Fruit fly (Drosophila melanogaster) whole organism, embryonic: ENCODE data around the gene CG46314.

Source experiments
- Atf-2 ChIP-seq: fragments of 200-800 bp; sonication (Bioruptor generic); optimal IDR thresholded peaks from 2 replicates; lab custom pipeline; 2016; ENCODE audit warnings: missing biosample characterization, missing genetic modification characterization
- BtbVII ChIP-seq: fragments of 200-800 bp; sonication (Bioruptor generic); optimal IDR thresholded peaks from 3 replicates; lab custom pipeline; 2017; ENCODE audit warnings: missing biosample characterization, mild to moderate bottlenecking, missing genetic modification characterization
- CG11504 ChIP-seq: fragments of 200-800 bp; sonication (Bioruptor generic); optimal IDR thresholded peaks from 3 replicates; lab custom pipeline; 2019; ENCODE audit warnings: missing biosample characterization, mild to moderate bottlenecking, missing genetic modification characterization, moderate library complexity
- CG13123 ChIP-seq: fragments of 200-800 bp; sonication (Bioruptor generic); optimal IDR thresholded peaks from 2 replicates; lab custom pipeline; 2016; ENCODE audit warnings: missing biosample characterization, missing genetic modification characterization
- CG14441 ChIP-seq: fragments of 200-800 bp; sonication (Bioruptor generic); IDR thresholded peaks from 2 replicates; pipeline ENCODE4 v1.3.6; 2022; ENCODE audit warnings: missing biosample characterization, missing genetic modification characterization
- CG14965 ChIP-seq: fragments of 200-800 bp; sonication (Bioruptor generic); optimal IDR thresholded peaks from 2 replicates; lab custom pipeline; 2016; ENCODE audit warnings: missing biosample characterization, missing genetic modification characterization, borderline replicate concordance
- CG15073 ChIP-seq: fragments of 200-800 bp; sonication (Bioruptor generic); optimal IDR thresholded peaks from 2 replicates; lab custom pipeline; 2016; ENCODE audit warnings: missing biosample characterization, missing genetic modification characterization
- CG17829 ChIP-seq: fragments of 200-800 bp; optimal IDR thresholded peaks from 2 replicates; lab custom pipeline; 2019; ENCODE audit warnings: missing biosample characterization, mild to moderate bottlenecking, missing genetic modification characterization, moderate library complexity
- CG18476 ChIP-seq: fragments of 200-800 bp; sonication (Bioruptor generic); optimal IDR thresholded peaks from 2 replicates; lab custom pipeline; 2016; ENCODE audit warnings: missing biosample characterization, mild to moderate bottlenecking, missing genetic modification characterization
- CG2120 ChIP-seq: fragments of 200-800 bp; sonication (Bioruptor generic); optimal IDR thresholded peaks from 3 replicates; lab custom pipeline; 2016; ENCODE audit warnings: missing biosample characterization, missing genetic modification characterization
- CG2129 ChIP-seq: fragments of 200-800 bp; sonication (Bioruptor generic); IDR thresholded peaks from 2 replicates; pipeline ENCODE4 v1.3.6; 2022; ENCODE audit warnings: missing biosample characterization, missing genetic modification characterization; ENCODE audit not compliant: partially characterized antibody
- CG3065 ChIP-seq: fragments of 200-800 bp; sonication (Bioruptor generic); optimal IDR thresholded peaks from 2 replicates; lab custom pipeline; 2016; ENCODE audit warnings: missing biosample characterization, missing genetic modification characterization
- CG31224 ChIP-seq: fragments of 200-800 bp; sonication (Bioruptor generic); IDR thresholded peaks from 2 replicates; pipeline ENCODE4 v1.3.6; 2022; ENCODE audit warnings: missing biosample characterization, missing genetic modification characterization
- CG32532 ChIP-seq: fragments of 200-800 bp; sonication (Bioruptor generic); IDR thresholded peaks from 2 replicates; pipeline ENCODE4 v1.3.6; 2022; ENCODE audit warnings: missing biosample characterization, missing genetic modification characterization
- CG34376 ChIP-seq: fragments of 200-800 bp; sonication (Bioruptor generic); optimal IDR thresholded peaks from 2 replicates; lab custom pipeline; 2018; ENCODE audit warnings: missing biosample characterization, mild to moderate bottlenecking, missing genetic modification characterization
- CG42726 ChIP-seq: fragments of 200-800 bp; sonication (Bioruptor generic); IDR thresholded peaks from 2 replicates; pipeline ENCODE4 v1.3.6; 2022; ENCODE audit warnings: missing biosample characterization, missing genetic modification characterization; ENCODE audit not compliant: partially characterized antibody
- CG6175 ChIP-seq: fragments of 200-800 bp; sonication (Bioruptor generic); IDR thresholded peaks from 3 replicates; pipeline ENCODE4 v1.3.6; 2022; ENCODE audit warnings: missing biosample characterization, missing genetic modification characterization
- CG7928 ChIP-seq: fragments of 200-800 bp; sonication (Bioruptor generic); optimal IDR thresholded peaks from 2 replicates; lab custom pipeline; 2017; ENCODE audit warnings: missing biosample characterization, mild to moderate bottlenecking, missing genetic modification characterization
- CG7963 ChIP-seq: fragments of 200-800 bp; sonication (Bioruptor generic); IDR thresholded peaks from 3 replicates; pipeline ENCODE4 v1.3.6; 2022; ENCODE audit warnings: missing biosample characterization, missing genetic modification characterization; ENCODE audit not compliant: partially characterized antibody
- CG9727 ChIP-seq: fragments of 200-800 bp; sonication (Bioruptor generic); optimal IDR thresholded peaks from 3 replicates; lab custom pipeline; 2017; ENCODE audit warnings: missing biosample characterization, mild to moderate bottlenecking, missing genetic modification characterization
- Dll ChIP-seq: fragments of 200-800 bp; sonication (Bioruptor generic); IDR thresholded peaks from 4 replicates; pipeline ENCODE4 v1.3.6; 2022; ENCODE audit warnings: missing biosample characterization, missing genetic modification characterization; ENCODE audit not compliant: partially characterized antibody
- Ets65A ChIP-seq: fragments of 200-800 bp; sonication (Bioruptor generic); peaks from one replicate; lab custom pipeline; 2016; ENCODE audit warnings: missing biosample characterization, missing genetic modification characterization
- Fer2 ChIP-seq: fragments of 200-800 bp; sonication (Bioruptor generic); optimal IDR thresholded peaks from 2 replicates; lab custom pipeline; 2018; ENCODE audit warnings: missing biosample characterization, mild to moderate bottlenecking, missing genetic modification characterization, moderate library complexity
- Gsc ChIP-seq: fragments of 200-800 bp; sonication (Bioruptor generic); IDR thresholded peaks from 2 replicates; pipeline ENCODE4 v1.3.6; 2022; ENCODE audit warnings: missing biosample characterization, missing genetic modification characterization
- Hand ChIP-seq: fragments of 200-800 bp; sonication (Bioruptor generic); optimal IDR thresholded peaks from 2 replicates; lab custom pipeline; 2017; ENCODE audit warnings: mild to moderate bottlenecking, missing biosample characterization, missing genetic modification reagents, missing genetic modification characterization
- Hsf ChIP-seq: fragments of 200-800 bp; sonication (Bioruptor generic); optimal IDR thresholded peaks from 3 replicates; lab custom pipeline; 2016; ENCODE audit warnings: missing biosample characterization, missing genetic modification characterization
- NFAT ChIP-seq: fragments of 200-800 bp; sonication (Bioruptor generic); IDR thresholded peaks from 2 replicates; pipeline ENCODE4 v1.3.6; 2022; ENCODE audit warnings: missing biosample characterization, missing genetic modification characterization
- NK7.1 ChIP-seq: fragments of 200-800 bp; sonication (Bioruptor generic); optimal IDR thresholded peaks from 3 replicates; lab custom pipeline; 2016; ENCODE audit warnings: missing biosample characterization, missing genetic modification characterization
- Poxn ChIP-seq: fragments of 200-800 bp; sonication (Bioruptor generic); IDR thresholded peaks from 2 replicates; pipeline ENCODE4 v1.3.6; 2022; ENCODE audit warnings: missing biosample characterization, missing genetic modification characterization
- Sin3A ChIP-seq: fragments of >200 bp; optimal IDR thresholded peaks from 2 replicates; lab custom pipeline; 2018
- Trl ChIP-seq, 3 experiments: fragments of >200 bp in 2 of 3; fragments of 200-800 bp in 1 of 3; sonication (Bioruptor generic) in 1 of 3; optimal IDR thresholded peaks; 2 replicates in 1 of 3; 3 replicates in 2 of 3; lab custom pipeline; 2016 to 2017; ENCODE audit warnings: missing biosample characterization in 1 of 3, missing genetic modification characterization in 1 of 3
- abd-A ChIP-seq: fragments of 200-800 bp; sonication (Bioruptor generic); optimal IDR thresholded peaks from 3 replicates; lab custom pipeline; 2019; ENCODE audit warnings: missing biosample characterization, mild to moderate bottlenecking, missing genetic modification characterization, moderate library complexity
- az2 ChIP-seq: fragments of 200-800 bp; sonication (Bioruptor generic); optimal IDR thresholded peaks from 3 replicates; lab custom pipeline; 2016; ENCODE audit warnings: missing biosample characterization, missing genetic modification characterization
- bab2 ChIP-seq: fragments of 200-800 bp; sonication (Bioruptor generic); optimal IDR thresholded peaks from 2 replicates; lab custom pipeline; 2016; ENCODE audit warnings: missing biosample characterization, missing genetic modification characterization
- grn ChIP-seq: fragments of 200-800 bp; sonication (Bioruptor generic); optimal IDR thresholded peaks from 3 replicates; lab custom pipeline; 2017; ENCODE audit warnings: missing biosample characterization, missing genetic modification characterization
- gsb ChIP-seq: fragments of 200-800 bp; sonication (Bioruptor generic); IDR thresholded peaks from 2 replicates; pipeline ENCODE4 v1.3.6; 2022; ENCODE audit warnings: missing biosample characterization, missing genetic modification characterization
- ham ChIP-seq: fragments of 200-800 bp; sonication (Bioruptor generic); IDR thresholded peaks from 2 replicates; pipeline ENCODE4 v1.3.6; 2022; ENCODE audit warnings: missing biosample characterization, missing genetic modification characterization
- knrl ChIP-seq: fragments of 200-800 bp; sonication (Bioruptor generic); IDR thresholded peaks from 3 replicates; pipeline ENCODE4 v1.3.6; 2022; ENCODE audit warnings: missing biosample characterization, missing genetic modification characterization; ENCODE audit not compliant: partially characterized antibody
- peb ChIP-seq: fragments of 200-800 bp; sonication (Bioruptor generic); IDR thresholded peaks from 2 replicates; pipeline ENCODE4 v1.3.6; 2022; ENCODE audit warnings: missing biosample characterization, missing genetic modification characterization
- pho ChIP-seq: fragments of 200-800 bp; sonication (Bioruptor generic); optimal IDR thresholded peaks from 2 replicates; lab custom pipeline; 2016; ENCODE audit warnings: missing biosample characterization, missing genetic modification characterization
- phol ChIP-seq: fragments of 200-800 bp; sonication (Bioruptor generic); optimal IDR thresholded peaks from 3 replicates; lab custom pipeline; 2018; ENCODE audit warnings: missing biosample characterization, mild to moderate bottlenecking, missing genetic modification characterization, moderate library complexity
- pnt ChIP-seq: fragments of 200-800 bp; sonication (Bioruptor generic); optimal IDR thresholded peaks from 3 replicates; lab custom pipeline; 2016; ENCODE audit warnings: missing biosample characterization, missing genetic modification characterization
- run ChIP-seq: fragments of 200-800 bp; sonication (Bioruptor generic); optimal IDR thresholded peaks from 3 replicates; lab custom pipeline; 2018; ENCODE audit warnings: missing biosample characterization, mild to moderate bottlenecking, missing genetic modification characterization
- sim ChIP-seq: fragments of 200-800 bp; sonication (Bioruptor generic); IDR thresholded peaks from 2 replicates; pipeline ENCODE4 v1.3.6; 2022; ENCODE audit warnings: missing biosample characterization, missing genetic modification characterization
- sima ChIP-seq: fragments of 200-800 bp; sonication (Bioruptor generic); optimal IDR thresholded peaks from 2 replicates; lab custom pipeline; 2016; ENCODE audit warnings: missing biosample characterization, missing genetic modification characterization
- sob ChIP-seq: fragments of 200-800 bp; sonication (Bioruptor generic); IDR thresholded peaks from 2 replicates; pipeline ENCODE4 v1.3.6; 2022; ENCODE audit warnings: missing biosample characterization, missing genetic modification characterization
- sr ChIP-seq: fragments of 200-800 bp; sonication (Bioruptor generic); IDR thresholded peaks from 3 replicates; pipeline ENCODE4 v1.3.6; 2022; ENCODE audit warnings: missing biosample characterization, missing genetic modification characterization
- tna ChIP-seq: fragments of 200-800 bp; sonication (Bioruptor generic); IDR thresholded peaks from 2 replicates; pipeline ENCODE4 v1.3.6; 2022; ENCODE audit warnings: missing biosample characterization, missing genetic modification characterization; ENCODE audit not compliant: partially characterized antibody
- wor ChIP-seq: fragments of 200-800 bp; sonication (Bioruptor generic); IDR thresholded peaks from 2 replicates; pipeline ENCODE4 v1.3.6; 2022; ENCODE audit warnings: missing biosample characterization, missing genetic modification characterization
- zf30C ChIP-seq: fragments of 200-800 bp; sonication (Bioruptor generic); optimal IDR thresholded peaks from 3 replicates; lab custom pipeline; 2018; ENCODE audit warnings: missing biosample characterization, mild to moderate bottlenecking, missing genetic modification characterization

Gene CG46314

DNA sequence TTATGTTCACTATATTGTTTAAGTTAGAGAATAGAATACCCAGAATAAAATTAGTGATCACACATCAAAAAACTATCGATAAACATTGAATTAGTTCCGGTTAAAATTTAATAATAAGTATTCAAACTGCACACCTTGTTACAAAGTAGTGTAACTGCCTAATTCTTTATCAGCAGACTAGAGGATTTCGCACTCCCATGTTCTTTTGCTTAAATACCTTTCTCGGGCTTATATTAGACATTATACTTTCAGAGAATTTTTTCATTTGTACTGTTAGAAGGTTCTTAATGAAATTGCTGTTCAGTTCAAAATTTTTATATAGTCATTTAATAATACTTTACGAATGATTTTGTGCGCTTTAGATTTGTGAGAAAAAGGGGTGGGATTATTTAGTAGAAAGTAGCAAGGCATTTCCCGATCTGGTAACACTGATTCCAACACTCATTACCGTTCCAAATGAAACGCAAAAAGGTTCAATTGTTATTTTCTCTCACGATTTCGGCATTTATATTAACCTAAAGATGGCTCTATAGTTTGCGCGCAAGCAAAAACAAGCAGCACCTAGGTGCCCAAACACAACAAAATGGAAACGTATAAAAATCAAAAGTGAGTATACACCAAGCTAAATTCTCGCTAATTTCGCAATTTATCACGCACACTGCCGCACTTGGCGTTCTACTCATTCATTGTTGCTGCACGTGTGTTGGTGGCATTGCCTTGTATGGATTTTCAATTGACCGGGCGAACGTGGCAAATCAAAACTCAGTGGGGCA lies 3.5 kb upstream of the CG46314 start, which contains the start of gene crc (continued):
- no peak for TF ChIP-seq bab2 (GFP tag; lab: Kevin White, UChicago)
- no peak; the same call in 2 of the 3 replicates for TF ChIP-seq CG7963 (GFP tag; lab: Robert Waterston, UW)
- no peak; the same call in 1 of the 2 replicates for TF ChIP-seq CG31224 (GFP tag; lab: Robert Waterston, UW)
- TF ChIP-seq run (tag; lab: Kevin White, UChicago), result no peak
- TF ChIP-seq CG15073 (GFP tag; lab: Kevin White, UChicago), result no peak
- no peak for TF ChIP-seq CG14965 (GFP tag; lab: Kevin White, UChicago)
- TF ChIP-seq CG32532 (GFP tag; lab: Robert Waterston, UW), result no peak; the same call in 1 of the 2 replicates
- TF ChIP-seq NFAT (GFP tag; lab: Robert Waterston, UW), result no peak
- no peak for TF ChIP-seq wor (GFP tag; lab: Robert Waterston, UW)
- TF ChIP-seq pnt (GFP tag; lab: Kevin White, UChicago), result no peak
- TF ChIP-seq CG3065 (GFP tag; lab: Kevin White, UChicago), result no peak
- TF ChIP-seq sima (GFP tag; lab: Kevin White, UChicago), result no peak
- TF ChIP-seq CG13123 (GFP tag; lab: Kevin White, UChicago), result no peak
- TF ChIP-seq sr (GFP tag; lab: Robert Waterston, UW), result no peak
- peak; percentile 47 for TF ChIP-seq CG34376 (GFP tag; lab: Kevin White, UChicago)
- no peak for TF ChIP-seq pho
- no peak for TF ChIP-seq Fer2 (tag; lab: Kevin White, UChicago)
- TF ChIP-seq CG18476 (GFP tag; lab: Kevin White, UChicago), result peak; percentile 5
- TF ChIP-seq Hsf (GFP tag; lab: Kevin White, UChicago), result peak; percentile 39
- no peak for TF ChIP-seq gsb (GFP tag; lab: Robert Waterston, UW)
- no peak for TF ChIP-seq Sin3A
- TF ChIP-seq phol, result peak; percentile 22
- no peak for TF ChIP-seq Poxn
- no peak for TF ChIP-seq Trl (optimal IDR thresholded peaks at IDR 0.05; lab: Kevin White, UChicago)
- no peak for TF ChIP-seq Trl (GFP tag; optimal IDR thresholded peaks at IDR 0.05; lab: Kevin White, UChicago)
- peak; percentile 3 for TF ChIP-seq CG17829 (tag; lab: Kevin White, UChicago)
- TF ChIP-seq Gsc (GFP tag; lab: Robert Waterston, UW), result no peak
- TF ChIP-seq CG14441 (GFP tag; lab: Robert Waterston, UW), result no peak
- no peak for TF ChIP-seq grn (GFP tag; lab: Kevin White, UChicago)
- TF ChIP-seq Ets65A (GFP tag; lab: Kevin White, UChicago), result no peak
- no peak for TF ChIP-seq CG2129 (GFP tag; lab: Robert Waterston, UW)
- TF ChIP-seq CG42726, result peak; percentile 19; the same call in 1 of the 2 replicates
- TF ChIP-seq ham (GFP tag; lab: Robert Waterston, UW), result no peak
- peak; percentile 36 for TF ChIP-seq CG11504
- no peak for TF ChIP-seq CG7928 (GFP tag; lab: Kevin White, UChicago)
- TF ChIP-seq CG6175, result no peak; the same call in 1 of the 3 replicates
- TF ChIP-seq Dll (GFP tag; lab: Robert Waterston, UW), result peak; percentile 62; the same call in 3 of the 4 replicates
- no peak for TF ChIP-seq peb (GFP tag; lab: Robert Waterston, UW)
- TF ChIP-seq tna (GFP tag; lab: Robert Waterston, UW), result no peak
- TF ChIP-seq BtbVII, result no peak
- TF ChIP-seq Atf-2 (GFP tag; lab: Kevin White, UChicago), result no peak
- TF ChIP-seq CG2120 (GFP tag; lab: Kevin White, UChicago), result peak; percentile 14
- TF ChIP-seq zf30C, result no peak
- no peak for TF ChIP-seq knrl
- TF ChIP-seq sim (GFP tag; lab: Robert Waterston, UW), result no peak
- TF ChIP-seq sob (GFP tag; lab: Robert Waterston, UW), result no peak
- TF ChIP-seq az2 (GFP tag; lab: Kevin White, UChicago), result peak; percentile 38
- TF ChIP-seq Hand (GFP tag; lab: Kevin White, UChicago), result no peak
- TF ChIP-seq abd-A (tag; lab: Kevin White, UChicago), result peak; percentile 72
- no peak for TF ChIP-seq NK7.1 (GFP tag; lab: Kevin White, UChicago)
- peak; percentile 52 for TF ChIP-seq CG9727 (GFP tag; lab: Kevin White, UChicago)
